Worm (Caenorhabditis elegans): Measurements from ENCODE around the gene F48E8.8.

DNA sequence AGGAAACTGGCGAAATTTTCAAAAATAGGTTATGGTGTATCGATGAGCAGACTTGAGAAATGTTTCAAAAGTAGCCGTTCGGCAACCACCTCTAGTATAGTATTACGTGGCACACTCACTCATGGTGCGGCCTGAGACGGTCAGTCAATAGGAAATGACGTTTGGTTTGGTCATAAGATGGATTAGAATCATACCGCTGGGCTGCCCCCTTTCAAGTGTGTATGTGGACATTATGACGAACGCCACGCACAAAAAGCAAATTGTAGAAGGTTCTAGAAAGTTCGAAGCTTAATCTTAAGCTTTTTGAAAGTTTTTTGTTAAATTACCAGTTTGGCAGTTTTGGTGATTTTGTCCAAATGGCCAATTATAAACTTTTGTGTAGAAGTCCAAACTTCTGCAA is 25.2 kb downstream of the F48E8.8 start:
- no peak for TF ChIP-seq ceh-9 (tag; optimal IDR thresholded peaks at IDR 0.05)
- TF ChIP-seq zip-5 (tag; optimal IDR thresholded peaks at IDR 0.05) = no peak
- no peak for TF ChIP-seq unc-55 (GFP tag; optimal IDR thresholded peaks at IDR 0.05)
- no peak for TF ChIP-seq ahr-1 (tag; optimal IDR thresholded peaks at IDR 0.05)
- TF ChIP-seq pag-3 (tag; optimal IDR thresholded peaks at IDR 0.05; ENCODE audit: borderline replicate concordance) = no peak
- no peak for TF ChIP-seq hlh-30 (tag; optimal IDR thresholded peaks at IDR 0.05; ENCODE audit: insufficient read depth)
- TF ChIP-seq ets-4 (tag; optimal IDR thresholded peaks at IDR 0.05) = no peak
- TF ChIP-seq ceh-2 (tag; optimal IDR thresholded peaks at IDR 0.05) = no peak

Data from whole organism, late embryonic.